Worm (Caenorhabditis elegans) whole organism, young adult: ENCODE measurements around the gene clc-19.

Experiments used
- T07F8.4 ChIP-seq: sonication (generic microtip); optimal IDR thresholded peaks from 2 replicates; lab custom pipeline; 2016; ENCODE audit warnings: mild to moderate bottlenecking, missing genetic modification characterization, moderate library complexity, missing compliant biosample characterization
- ama-1 ChIP-seq, 3 experiments: fragments of 150-350 bp in 1 of 3; sonication (generic microtip) in 2 of 3; optimal IDR thresholded peaks; 2 replicates each; lab custom pipeline; 2014 to 2018; ENCODE audit warnings: missing biosample characterization in 2 of 3, missing genetic modification characterization in 2 of 3, missing genetic modification reagents in 2 of 3
- attf-3 ChIP-seq: fragments of 200-800 bp; sonication (Bioruptor generic); conservative IDR thresholded peaks from 2 replicates; pipeline ENCODE4 v1.3.6; 2022; ENCODE audit warnings: missing genetic modification reagents, missing genetic modification characterization, missing compliant biosample characterization
- bed-1 ChIP-seq: fragments of 200-800 bp; sonication (Bioruptor generic); IDR thresholded peaks from 2 replicates; pipeline ENCODE4 v1.3.6; 2022; ENCODE audit warnings: missing genetic modification reagents, missing genetic modification characterization, missing compliant biosample characterization
- ccch-3 ChIP-seq: fragments of 200-800 bp; sonication (Bioruptor generic); optimal IDR thresholded peaks from 2 replicates; lab custom pipeline; 2018; ENCODE audit warnings: mild to moderate bottlenecking, missing genetic modification characterization, missing compliant biosample characterization
- chd-7 ChIP-seq: sonication (generic microtip); optimal IDR thresholded peaks from 2 replicates; lab custom pipeline; 2016; ENCODE audit warnings: mild to moderate bottlenecking, missing genetic modification characterization, moderate library complexity, missing compliant biosample characterization
- let-526 ChIP-seq: fragments of 200-800 bp; sonication (Bioruptor generic); IDR thresholded peaks from 2 replicates; pipeline ENCODE4 v1.3.6; 2022; ENCODE audit warnings: missing genetic modification reagents, missing genetic modification characterization, missing compliant biosample characterization
- nhr-120 ChIP-seq: fragments of 200-800 bp; sonication (Bioruptor generic); IDR thresholded peaks from 2 replicates; pipeline ENCODE4 v1.3.6; 2022; ENCODE audit warnings: missing genetic modification characterization, missing compliant biosample characterization

- no peak for TF ChIP-seq nhr-120
- no peak for TF ChIP-seq bed-1 (GFP tag; lab: Robert Waterston, UW)
- no peak for TF ChIP-seq let-526 (GFP tag; lab: Robert Waterston, UW)
- no peak for TF ChIP-seq attf-3
- no peak for TF ChIP-seq T07F8.4
- TF ChIP-seq ccch-3 (GFP tag; lab: Kevin White, UChicago) = no peak
- no peak for TF ChIP-seq chd-7 (tag; lab: Kevin White, UChicago)
- no peak for TF ChIP-seq ama-1 (optimal IDR thresholded peaks at IDR 0.05; lab: Kevin White, UChicago)
- TF ChIP-seq ama-1 (GFP tag; optimal IDR thresholded peaks at IDR 0.05; lab: Kevin White, UChicago) = no peak
Observed at ce11 chrIII:919322-919721, 46.0 kb upstream of the clc-19 start, which contains the start of gene F23H11.7.
